Worm (Caenorhabditis elegans) whole organism, L2 larva: ENCODE data around the gene clp-6.

Experiments
- C34F6.9 ChIP-seq: fragments of 150-350 bp; optimal IDR thresholded peaks from 2 replicates; lab custom pipeline; 2014; ENCODE audit warnings: missing biosample characterization, missing genetic modification characterization
- ama-1 ChIP-seq: fragments of 150-350 bp; optimal IDR thresholded peaks from 2 replicates; lab custom pipeline; 2018; ENCODE audit warnings: inconsistent platforms
- blmp-1 ChIP-seq: sonication (generic microtip); optimal IDR thresholded peaks from 2 replicates; lab custom pipeline; 2017; ENCODE audit warnings: missing genetic modification characterization, mild to moderate bottlenecking, missing compliant biosample characterization, antibody characterized with exemption, moderate library complexity; ENCODE audit not compliant: insufficient read depth
- ceh-82 ChIP-seq: fragments of 150-350 bp; optimal IDR thresholded peaks from 2 replicates; lab custom pipeline; 2014; ENCODE audit warnings: missing biosample characterization, missing genetic modification characterization
- elt-3 ChIP-seq: sonication (generic microtip); optimal IDR thresholded peaks from 2 replicates; lab custom pipeline; 2017; ENCODE audit warnings: missing biosample characterization, missing genetic modification characterization
- lin-39 ChIP-seq: fragments of 150-350 bp; optimal IDR thresholded peaks from 2 replicates; lab custom pipeline; 2014; ENCODE audit warnings: missing biosample characterization, missing genetic modification reagents, missing genetic modification characterization
- lsy-2 ChIP-seq, 2 experiments: fragments of 150-350 bp in 1 of 2; sonication (generic microtip) in 1 of 2; optimal IDR thresholded peaks; 2 replicates each; lab custom pipeline; 2014 to 2017; ENCODE audit warnings: missing biosample characterization in 2 of 2, missing genetic modification characterization in 2 of 2
- nhr-11 ChIP-seq: fragments of 150-350 bp; optimal IDR thresholded peaks from 2 replicates; lab custom pipeline; 2014; ENCODE audit warnings: missing biosample characterization, missing genetic modification characterization
- nhr-21 ChIP-seq: fragments of 150-350 bp; optimal IDR thresholded peaks from 2 replicates; lab custom pipeline; 2014; ENCODE audit warnings: missing biosample characterization, missing genetic modification characterization
- snpc-4 ChIP-seq: fragments of 150-350 bp; optimal IDR thresholded peaks from 2 replicates; lab custom pipeline; 2014; ENCODE audit warnings: missing biosample characterization, missing genetic modification characterization
- unc-39 ChIP-seq: fragments of 150-350 bp; optimal IDR thresholded peaks from 2 replicates; lab custom pipeline; 2014; ENCODE audit warnings: missing biosample characterization, missing genetic modification characterization
- unc-62 ChIP-seq: fragments of 150-350 bp; optimal IDR thresholded peaks from 2 replicates; lab custom pipeline; 2014; ENCODE audit warnings: missing biosample characterization, missing genetic modification reagents, missing genetic modification characterization
- zag-1 ChIP-seq: fragments of 150-350 bp; optimal IDR thresholded peaks from 2 replicates; lab custom pipeline; 2014; ENCODE audit warnings: missing biosample characterization, missing genetic modification characterization

- TF ChIP-seq lin-39 (tag; lab: Kevin White, UChicago) (no peak), zag-1 (tag; lab: Kevin White, UChicago) (no peak), nhr-21 (tag; lab: Kevin White, UChicago) (no peak), C34F6.9 (no peak), lsy-2 (tag; optimal IDR thresholded peaks at IDR 0.05; lab: Kevin White, UChicago) (no peak), elt-3 (no peak), ama-1 (lab: Kevin White, UChicago) (no peak), unc-62 (GFP tag; lab: Kevin White, UChicago) (no peak), ceh-82 (no peak), snpc-4 (no peak), unc-39 (tag; lab: Kevin White, UChicago) (no peak), blmp-1 (tag; lab: Kevin White, UChicago) (no peak), nhr-11 (tag; lab: Kevin White, UChicago) (no peak)
Observed at ce11 chrIV:1391446-1391845, 43.4 kb downstream of the clp-6 start.
